Worm (Caenorhabditis elegans): ENCODE results near the gene nhr-96.

Gene nhr-96

DNA sequence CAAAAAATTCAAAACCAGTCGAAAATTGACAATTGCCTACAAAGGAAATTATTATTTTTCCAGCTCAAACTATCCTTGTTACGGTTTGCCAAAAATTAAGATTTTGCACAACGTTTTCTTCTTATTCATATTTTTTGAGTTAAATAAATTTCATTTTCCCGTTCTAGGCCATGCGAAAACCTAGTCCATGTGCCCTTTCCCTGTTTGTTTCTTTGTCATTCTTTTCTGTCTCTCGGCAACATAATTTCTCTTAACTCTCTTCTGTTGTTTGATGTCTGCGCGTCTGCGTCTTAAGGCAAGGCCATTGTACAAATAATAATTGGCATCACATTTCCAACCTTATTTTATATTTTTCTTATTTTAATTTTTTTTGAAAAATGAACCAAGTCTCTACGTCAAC, 48.2 kb downstream of the nhr-96 start, which contains the start of gene nhr-228:
Gene nhr-228 (plus strand): TSS at position 261 of the 400 bp plus-strand sequence.
- TF ChIP-seq ceh-31 (tag; optimal IDR thresholded peaks at IDR 0.05) (peak; percentile 22), nfya-1 (tag; optimal IDR thresholded peaks at IDR 0.05) (peak; percentile 3), ceh-34 (tag; optimal IDR thresholded peaks at IDR 0.05) (peak; percentile 35), ttx-3 (tag; optimal IDR thresholded peaks at IDR 0.05) (no peak), pqm-1 (tag; optimal IDR thresholded peaks at IDR 0.05) (no peak), tbx-2 (tag; optimal IDR thresholded peaks at IDR 0.05) (peak; percentile 6), pax-1 (tag; optimal IDR thresholded peaks at IDR 0.05) (peak; percentile 18), dve-1 (tag; optimal IDR thresholded peaks at IDR 0.05) (peak; percentile 29), dmd-4 (tag; optimal IDR thresholded peaks at IDR 0.05; ENCODE audit: borderline replicate concordance) (no peak), ceh-2 (tag; optimal IDR thresholded peaks at IDR 0.05) (peak; percentile 4), unc-42 (tag; optimal IDR thresholded peaks at IDR 0.05) (peak; percentile 13)
